Worm (Caenorhabditis elegans): ENCODE data around the gene toe-1.
A peak's percentile ranks its signal among the peaks of the same experiment; 100 is the strongest.

toe-1 gene

DNA sequence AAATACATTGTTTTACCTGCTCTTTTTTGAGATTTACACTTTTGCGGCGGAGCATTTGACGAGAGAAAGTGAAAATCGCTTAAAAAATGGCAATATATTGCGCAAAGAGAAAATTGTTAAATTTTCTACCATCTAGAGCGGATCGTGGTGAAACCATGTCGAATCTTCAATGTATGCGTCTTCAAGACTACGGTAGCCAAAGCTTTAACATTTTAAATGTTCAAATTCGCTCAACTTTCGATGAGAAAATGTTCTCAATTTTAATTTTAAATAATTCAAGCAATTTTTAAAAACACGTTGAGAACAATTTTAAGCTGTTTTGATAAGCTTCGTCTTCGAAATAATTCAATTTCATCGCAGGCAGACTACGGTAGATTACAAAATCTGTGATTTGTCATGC lies 35.3 kb downstream of the toe-1 start:
- TF ChIP-seq efl-1 (optimal IDR thresholded peaks at IDR 0.05) (no peak), efl-1 (GFP tag; optimal IDR thresholded peaks at IDR 0.05 in 1 of 2) (peak in 1 of 2 experiments; percentile 24), swsn-7 (tag; optimal IDR thresholded peaks at IDR 0.05) (no peak)

DNA sequence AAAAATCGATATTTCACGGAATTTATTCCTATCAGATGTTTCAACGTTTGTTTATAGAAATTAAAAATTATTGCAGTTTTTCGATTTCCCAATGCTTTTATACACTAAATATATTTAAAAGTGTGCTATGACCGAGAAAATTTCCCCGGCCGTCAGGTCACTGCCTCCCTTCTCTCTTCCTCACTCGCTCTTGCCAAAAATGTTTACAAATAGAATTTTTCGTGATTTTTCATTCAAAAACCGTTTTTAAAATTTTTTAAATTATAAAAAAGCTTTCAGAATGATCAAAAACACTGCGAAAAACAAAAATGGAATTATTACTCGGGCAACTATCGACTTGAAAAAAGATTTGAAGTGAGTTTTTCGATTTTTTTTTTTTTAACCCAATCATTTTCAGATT lies 35.9 kb downstream of the toe-1 start, which contains the start of the genes T12C9.7 and vps-18:
Gene T12C9.7 (minus strand): TSS at position 101 of the 400 bp plus-strand sequence.
Gene vps-18 (plus strand): TSS at position 280 of the 400 bp plus-strand sequence.
- no peak for TF ChIP-seq lin-35 (GFP tag; optimal IDR thresholded peaks at IDR 0.05)
- TF ChIP-seq egl-13 (tag; optimal IDR thresholded peaks at IDR 0.05) = no peak
- TF ChIP-seq nhr-84 (tag; optimal IDR thresholded peaks at IDR 0.05) = no peak
- TF ChIP-seq elt-2 (tag; optimal IDR thresholded peaks at IDR 0.05) = no peak
- no peak for TF ChIP-seq mdl-1 (tag; optimal IDR thresholded peaks at IDR 0.05)
- no peak for TF ChIP-seq zip-4 (GFP tag; optimal IDR thresholded peaks at IDR 0.05)
- no peak for TF ChIP-seq irx-1 (tag; optimal IDR thresholded peaks at IDR 0.05)
- no peak for TF ChIP-seq snu-23 (GFP tag; optimal IDR thresholded peaks at IDR 0.05)
- TF ChIP-seq ces-1 (GFP tag; optimal IDR thresholded peaks at IDR 0.05) = no peak
- no peak for TF ChIP-seq nhr-90 (tag; optimal IDR thresholded peaks at IDR 0.05; ENCODE audit: poor library complexity)

DNA sequence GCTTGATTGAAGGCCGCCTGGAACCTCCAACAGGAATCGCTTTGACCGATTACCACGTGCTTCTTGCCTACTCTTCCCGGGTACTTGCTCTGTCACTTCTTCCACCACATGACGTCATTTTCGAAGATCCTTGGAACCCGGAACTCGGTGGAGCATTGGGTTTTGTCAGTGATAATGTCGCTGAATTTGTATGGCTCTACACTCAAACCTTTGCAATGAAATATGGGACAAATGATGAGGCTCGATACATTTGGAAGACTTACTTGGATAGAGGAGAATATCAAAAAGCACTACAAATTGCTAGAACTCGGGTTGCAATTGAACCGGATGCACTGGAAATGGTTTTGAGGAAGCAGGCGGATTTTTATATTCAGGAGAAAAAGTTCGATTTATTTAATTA lies 37.9 kb downstream of the toe-1 start:
- TF ChIP-seq mep-1 (tag; optimal IDR thresholded peaks at IDR 0.05) = no peak
- no peak for TF ChIP-seq snu-23 (GFP tag; optimal IDR thresholded peaks at IDR 0.05)
- TF ChIP-seq ets-5 (GFP tag; IDR thresholded peaks at IDR 0.05) = no peak
- no peak for TF ChIP-seq ama-1 (optimal IDR thresholded peaks at IDR 0.05)
- no peak for TF ChIP-seq nhr-71 (tag; optimal IDR thresholded peaks at IDR 0.05)
- TF ChIP-seq skn-1 (tag; optimal IDR thresholded peaks at IDR 0.05) = no peak
- TF ChIP-seq ceh-88 (GFP tag; IDR thresholded peaks at IDR 0.05) = no peak

- TF ChIP-seq nhr-19 (GFP tag; conservative IDR thresholded peaks at IDR 0.05) = no peak
- TF ChIP-seq unc-62 (GFP tag; optimal IDR thresholded peaks at IDR 0.05) = no peak
- TF ChIP-seq C04F5.9 (tag; optimal IDR thresholded peaks at IDR 0.05) = no peak
- no peak for TF ChIP-seq irx-1 (tag; optimal IDR thresholded peaks at IDR 0.05)
- TF ChIP-seq nhr-11 (tag; optimal IDR thresholded peaks at IDR 0.05) = no peak
- TF ChIP-seq tlp-1 (tag; optimal IDR thresholded peaks at IDR 0.05) = no peak
- no peak for TF ChIP-seq F16B12.6 (tag; optimal IDR thresholded peaks at IDR 0.05)
- no peak for TF ChIP-seq elt-3 (tag; optimal IDR thresholded peaks at IDR 0.05)
- no peak for TF ChIP-seq xbp-1 (tag; optimal IDR thresholded peaks at IDR 0.05)
- TF ChIP-seq efl-3 (GFP tag; optimal IDR thresholded peaks at IDR 0.05) = no peak
- TF ChIP-seq mef-2 (tag; optimal IDR thresholded peaks at IDR 0.05) = no peak
- no peak for TF ChIP-seq sup-37 (GFP tag; optimal IDR thresholded peaks at IDR 0.05)
These were observed 42.9 kb downstream of the toe-1 start, which contains the start of gene W06B4.2 for ce11 chrII:4467869-4468268. Gene W06B4.2 (plus strand): TSS chrII:4468169.

- TF ChIP-seq vab-15 (tag; optimal IDR thresholded peaks at IDR 0.05) (no peak), nhr-20 (tag; optimal IDR thresholded peaks at IDR 0.05) (peak; percentile 1)
These were observed 44.0 kb downstream of the toe-1 start for ce11 chrII:4468897-4469459.

DNA sequence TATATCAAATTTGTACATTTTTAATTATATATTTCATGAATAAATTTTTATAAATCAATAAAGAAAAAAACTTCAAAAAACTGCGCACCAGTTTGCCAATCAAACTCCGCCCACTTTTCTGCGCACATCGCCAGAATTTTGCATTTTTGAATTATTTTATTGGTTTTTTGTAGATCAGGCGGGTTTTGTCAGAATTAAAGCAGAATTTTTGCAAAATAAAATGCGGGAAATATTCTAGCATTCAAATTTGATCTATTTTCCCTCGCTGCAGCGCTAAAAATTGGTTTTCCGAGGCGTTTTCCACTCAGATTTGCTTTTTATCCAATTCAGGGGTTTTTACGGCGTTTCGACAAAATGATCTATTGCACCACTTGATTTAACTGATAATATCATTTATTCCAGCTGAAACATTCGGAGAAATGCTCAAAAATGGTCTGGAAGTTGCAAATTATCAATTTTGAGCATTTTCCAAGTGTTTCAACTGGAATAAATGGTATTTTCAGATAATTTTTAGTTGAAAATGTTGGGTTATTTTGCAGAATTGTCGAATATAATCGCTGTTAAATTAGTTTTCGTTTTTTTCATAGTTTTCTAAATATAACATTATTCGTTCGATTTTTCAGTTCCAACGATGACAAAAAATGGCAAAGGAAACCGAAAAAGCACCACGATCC lies 46.1 kb downstream of the toe-1 start, which contains the start of gene W06B4.1:
Gene W06B4.1 (plus strand): TSS at position 624 of the 674 bp plus-strand sequence.
- no peak for TF ChIP-seq ces-1 (GFP tag; optimal IDR thresholded peaks at IDR 0.05)
- TF ChIP-seq egl-27 (tag; optimal IDR thresholded peaks at IDR 0.05) = no peak
- TF ChIP-seq efl-1 (optimal IDR thresholded peaks at IDR 0.05) = peak in 1 of 2 experiments; percentile 17
- TF ChIP-seq efl-1 (GFP tag; optimal IDR thresholded peaks at IDR 0.05 in 1 of 2) = no peak

All from whole organism, L1 larva.